Fruit fly (Drosophila melanogaster): ENCODE results near the gene Kdm2.

Kdm2 gene

DNA sequence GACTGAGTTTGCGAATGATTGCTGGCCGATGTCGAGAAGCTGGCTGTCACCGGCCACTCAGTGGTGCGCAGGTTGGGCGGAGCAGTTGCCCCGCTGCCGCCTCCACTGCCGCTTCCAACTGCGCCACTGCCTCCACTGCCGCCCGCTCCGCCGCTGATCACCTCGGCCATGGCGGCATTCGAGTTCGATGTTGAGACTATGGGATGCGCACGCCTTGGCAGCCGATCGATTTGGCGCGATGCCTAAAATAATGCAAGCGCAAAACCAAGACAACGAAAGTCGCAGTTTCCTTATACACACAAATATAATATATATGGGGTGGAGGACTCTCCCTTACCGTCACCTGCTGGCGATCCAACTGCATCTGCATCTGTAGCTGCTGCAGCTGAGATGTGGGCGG, 40.6 kb upstream of the Kdm2 start:
- TF ChIP-seq CG8159 (tag; optimal IDR thresholded peaks at IDR 0.05) (no peak), fd96Ca (GFP tag; IDR thresholded peaks at IDR 0.05) (0 out of 3 replicates have a peak, but pooled peaks have one; percentile 31), CG32121 (GFP tag; IDR thresholded peaks at IDR 0.05) (peak; percentile 85)

DNA sequence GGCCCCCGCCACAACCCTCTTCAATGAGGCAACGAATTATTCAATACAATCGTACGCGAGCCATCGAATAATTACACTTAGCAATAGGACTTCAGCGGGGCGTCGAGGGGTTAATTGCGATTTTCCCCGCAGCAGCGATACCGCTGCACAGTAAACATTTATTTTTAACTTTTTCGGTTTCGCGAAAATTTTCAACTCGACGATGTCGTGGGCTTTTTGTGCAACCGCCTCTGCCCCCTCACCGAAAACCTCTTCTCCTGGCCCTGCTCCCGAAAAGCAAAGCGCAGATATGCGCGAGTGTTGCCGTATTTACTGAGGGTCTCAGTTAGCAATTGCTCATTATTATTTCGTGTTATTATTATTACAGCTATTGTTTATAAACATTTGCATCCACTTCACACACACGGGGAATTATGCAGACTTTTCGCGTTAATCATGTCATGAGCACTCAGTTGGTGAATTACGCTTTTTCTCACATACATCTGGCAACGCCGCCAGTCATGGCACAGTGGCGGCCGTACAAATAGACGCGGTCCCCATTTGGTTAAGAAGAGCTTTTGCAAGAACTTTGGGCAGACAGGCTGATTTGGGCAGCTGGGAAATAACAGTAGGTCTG, 38.4 kb upstream of the Kdm2 start:
- TF ChIP-seq CG8301 (tag; optimal IDR thresholded peaks at IDR 0.05) (no peak), CG17806 (tag; optimal IDR thresholded peaks at IDR 0.05) (peak; percentile 7), Pif1A (GFP tag; optimal IDR thresholded peaks at IDR 0.05) (no peak), fd96Ca (GFP tag; IDR thresholded peaks at IDR 0.05) (0 out of 3 replicates have a peak, but pooled peaks have one; percentile 29), Snoo (tag; optimal IDR thresholded peaks at IDR 0.05) (peak; percentile 42), D1 (tag; optimal IDR thresholded peaks at IDR 0.05) (no peak), CG10348 (GFP tag; IDR thresholded peaks at IDR 0.05) (no peak), Ets98B (GFP tag; IDR thresholded peaks at IDR 0.05) (no peak), CG4496 (GFP tag; IDR thresholded peaks at IDR 0.05) (0 out of 3 replicates have a peak, but pooled peaks have one; percentile 29), CG13204 (GFP tag; optimal IDR thresholded peaks at IDR 0.05) (no peak), CG12605 (GFP tag; IDR thresholded peaks at IDR 0.05) (no peak), CG14655 (GFP tag; optimal IDR thresholded peaks at IDR 0.05) (no peak), rn (GFP tag; IDR thresholded peaks at IDR 0.05) (0 out of 2 replicates have a peak, but pooled peaks have one; percentile 16), CG32121 (GFP tag; IDR thresholded peaks at IDR 0.05) (peak; percentile 38; the same call in 1 of the 2 replicates), CG9948 (tag; optimal IDR thresholded peaks at IDR 0.05) (no peak), gl (tag; optimal IDR thresholded peaks at IDR 0.05) (no peak), CG34367 (tag; optimal IDR thresholded peaks at IDR 0.05) (no peak), CG15710 (tag; optimal IDR thresholded peaks at IDR 0.05) (peak; percentile 15), Pif1B (GFP tag; optimal IDR thresholded peaks at IDR 0.05) (no peak), CG8159 (tag; optimal IDR thresholded peaks at IDR 0.05) (peak; percentile 53), EcR (GFP tag; optimal IDR thresholded peaks at IDR 0.05) (peak; percentile 28)

DNA sequence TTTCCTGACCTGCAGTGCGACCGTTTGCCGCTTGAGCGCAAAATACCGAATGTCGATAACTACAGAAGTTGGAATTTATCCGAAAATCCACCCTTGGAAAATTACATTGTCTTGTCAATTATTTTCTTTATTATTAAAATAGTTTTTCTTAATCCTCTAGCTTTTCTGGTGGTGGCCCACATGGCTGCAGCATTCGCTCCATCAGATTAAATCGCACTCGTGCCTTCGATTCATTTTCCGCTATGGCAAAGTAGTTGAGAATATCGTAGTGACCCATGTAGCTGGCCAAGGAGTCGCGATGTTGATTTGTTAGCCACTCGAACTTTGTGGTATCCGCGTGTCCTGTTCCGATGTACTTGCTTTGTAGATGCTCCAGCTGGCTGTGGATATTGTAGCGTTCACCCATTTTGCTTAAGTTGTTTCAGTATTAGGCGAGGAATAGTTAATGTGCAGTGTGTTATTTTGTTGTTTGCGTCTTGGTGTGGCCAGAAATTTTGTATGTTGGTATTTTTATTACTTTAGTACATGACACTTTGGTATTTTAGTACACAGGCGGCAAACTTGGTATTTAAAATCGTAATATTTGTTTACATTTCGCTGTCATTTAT, 37.3 kb upstream of the Kdm2 start, which contains the start of the genes Kcmf1, Sf3b5 and CG11986:
Gene Kcmf1 (minus strand): TSS at position 51 of the 608 bp plus-strand sequence.
Gene Sf3b5 (minus strand): TSS at position 483 of the 608 bp plus-strand sequence.
Gene CG11986 (plus strand): TSS at position 588 of the 608 bp plus-strand sequence.
- no peak for TF ChIP-seq CG12605 (GFP tag; IDR thresholded peaks at IDR 0.05)
- no peak for TF ChIP-seq EcR (GFP tag; optimal IDR thresholded peaks at IDR 0.05)
- TF ChIP-seq rn (GFP tag; IDR thresholded peaks at IDR 0.05) = no peak
- TF ChIP-seq D1 (tag; optimal IDR thresholded peaks at IDR 0.05) = no peak
- TF ChIP-seq CG9948 (tag; optimal IDR thresholded peaks at IDR 0.05) = no peak
- TF ChIP-seq gl (tag; optimal IDR thresholded peaks at IDR 0.05) = no peak
- TF ChIP-seq CG10348 (GFP tag; IDR thresholded peaks at IDR 0.05) = no peak
- TF ChIP-seq CG13204 (GFP tag; optimal IDR thresholded peaks at IDR 0.05) = no peak
- no peak for TF ChIP-seq Pif1A (GFP tag; optimal IDR thresholded peaks at IDR 0.05)

DNA sequence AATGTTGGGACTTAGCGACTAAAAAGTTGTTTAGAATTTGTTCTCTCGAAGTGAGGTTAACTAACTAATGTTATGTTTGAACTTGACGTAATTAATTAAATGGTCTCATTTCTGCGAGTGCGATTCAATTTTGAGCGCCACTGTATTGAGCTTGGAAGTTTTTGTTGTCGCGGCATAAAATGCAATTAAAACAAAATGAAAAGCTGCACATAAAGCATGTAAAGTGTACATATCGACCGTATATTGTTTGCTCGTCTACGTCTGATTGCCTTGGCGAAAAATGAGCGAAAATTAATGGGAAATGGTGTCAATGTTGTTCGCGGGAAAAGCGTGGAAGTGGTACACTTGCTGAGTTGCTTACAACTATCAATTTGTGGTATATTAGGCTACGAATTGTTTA, 35.4 kb upstream of the Kdm2 start:
- TF ChIP-seq CG12605 (GFP tag; IDR thresholded peaks at IDR 0.05) = no peak
- no peak for TF ChIP-seq CG8301 (tag; optimal IDR thresholded peaks at IDR 0.05)
- TF ChIP-seq CG17806 (tag; optimal IDR thresholded peaks at IDR 0.05) = no peak
- no peak for TF ChIP-seq Ets98B (GFP tag; IDR thresholded peaks at IDR 0.05)
- TF ChIP-seq D1 (tag; optimal IDR thresholded peaks at IDR 0.05) = no peak
- no peak for TF ChIP-seq CG13204 (GFP tag; optimal IDR thresholded peaks at IDR 0.05)
- no peak for TF ChIP-seq CG4496 (GFP tag; IDR thresholded peaks at IDR 0.05)
- TF ChIP-seq CG15710 (tag; optimal IDR thresholded peaks at IDR 0.05) = no peak
- no peak for TF ChIP-seq fd96Ca (GFP tag; IDR thresholded peaks at IDR 0.05)
- TF ChIP-seq gl (tag; optimal IDR thresholded peaks at IDR 0.05) = no peak
- no peak for TF ChIP-seq Pif1A (GFP tag; optimal IDR thresholded peaks at IDR 0.05)
- TF ChIP-seq CG9948 (tag; optimal IDR thresholded peaks at IDR 0.05) = no peak
- TF ChIP-seq rn (GFP tag; IDR thresholded peaks at IDR 0.05) = no peak
- TF ChIP-seq CG10348 (GFP tag; IDR thresholded peaks at IDR 0.05) = no peak
- no peak for TF ChIP-seq CG34367 (tag; optimal IDR thresholded peaks at IDR 0.05)
- no peak for TF ChIP-seq Pif1B (GFP tag; optimal IDR thresholded peaks at IDR 0.05)
- TF ChIP-seq CG32121 (GFP tag; IDR thresholded peaks at IDR 0.05) = no peak
- TF ChIP-seq EcR (GFP tag; optimal IDR thresholded peaks at IDR 0.05) = no peak
- TF ChIP-seq Snoo (tag; optimal IDR thresholded peaks at IDR 0.05) = no peak
- TF ChIP-seq CG8159 (tag; optimal IDR thresholded peaks at IDR 0.05) = no peak

DNA sequence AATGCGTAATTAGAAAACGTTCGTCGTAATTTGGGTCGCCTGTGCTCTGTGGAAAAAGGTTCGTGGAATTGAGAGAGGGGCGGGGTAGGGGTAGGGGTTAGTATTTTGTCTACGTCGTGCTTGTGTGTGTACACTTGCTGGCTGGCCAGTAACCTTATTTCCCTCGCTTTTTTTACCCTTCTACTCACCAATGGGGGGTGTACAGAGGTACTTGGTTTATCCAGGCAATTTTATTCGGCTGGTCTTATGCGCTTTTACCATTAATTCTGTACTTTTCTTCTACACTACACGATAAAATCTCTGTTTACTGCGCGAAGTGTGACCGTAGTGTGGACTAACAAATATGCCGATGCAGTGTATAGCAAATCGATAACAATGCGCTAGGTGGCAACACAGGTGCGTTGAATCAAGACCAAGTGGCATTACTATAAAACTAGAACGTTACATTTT, 32.6 kb upstream of the Kdm2 start, which contains the start of gene tgo:
Gene tgo (minus strand): TSS at position 334 of the 450 bp plus-strand sequence.
- TF ChIP-seq EcR (GFP tag; optimal IDR thresholded peaks at IDR 0.05) (peak; percentile 28), CG15710 (tag; optimal IDR thresholded peaks at IDR 0.05) (peak; percentile 12), Pif1B (GFP tag; optimal IDR thresholded peaks at IDR 0.05) (no peak), fd96Ca (GFP tag; IDR thresholded peaks at IDR 0.05) (0 out of 3 replicates have a peak, but pooled peaks have one; percentile 12)

DNA sequence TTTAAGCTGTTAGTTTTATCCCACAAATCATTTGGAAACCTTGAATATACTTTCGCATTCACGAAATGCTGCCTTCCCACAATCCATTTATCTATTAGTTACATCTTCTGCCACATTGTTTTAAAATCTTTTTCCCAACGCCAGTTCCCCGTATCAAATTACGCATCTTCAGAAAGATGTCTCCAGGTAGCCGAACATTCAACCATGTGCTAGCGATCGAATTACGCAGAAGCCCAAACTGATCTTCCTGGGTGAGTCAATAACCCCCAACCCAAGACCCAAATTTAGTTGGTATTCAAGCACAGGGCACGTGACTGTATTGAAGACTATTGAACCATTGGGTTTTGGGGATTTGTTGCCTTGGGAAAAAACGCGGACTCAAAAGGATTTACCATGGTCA, 28.4 kb upstream of the Kdm2 start:
- no peak for TF ChIP-seq Ets98B (GFP tag; IDR thresholded peaks at IDR 0.05)
- no peak for TF ChIP-seq Snoo (tag; optimal IDR thresholded peaks at IDR 0.05)
- no peak for TF ChIP-seq EcR (GFP tag; optimal IDR thresholded peaks at IDR 0.05)
- no peak for TF ChIP-seq CG9948 (tag; optimal IDR thresholded peaks at IDR 0.05)
- TF ChIP-seq CG14655 (GFP tag; optimal IDR thresholded peaks at IDR 0.05) = no peak
- TF ChIP-seq CG8301 (tag; optimal IDR thresholded peaks at IDR 0.05) = no peak
- no peak for TF ChIP-seq CG15710 (tag; optimal IDR thresholded peaks at IDR 0.05)
- no peak for TF ChIP-seq fd96Ca (GFP tag; IDR thresholded peaks at IDR 0.05)
- no peak for TF ChIP-seq CG17806 (tag; optimal IDR thresholded peaks at IDR 0.05)
- no peak for TF ChIP-seq CG34367 (tag; optimal IDR thresholded peaks at IDR 0.05)
- TF ChIP-seq Pif1A (GFP tag; optimal IDR thresholded peaks at IDR 0.05) = no peak
